Worm (Caenorhabditis elegans) whole organism, L2 larva: ENCODE data around the gene Y51H7C.9.

Experiments used
- C34F6.9 ChIP-seq: fragments of 150-350 bp; optimal IDR thresholded peaks from 2 replicates; lab custom pipeline; 2014; ENCODE audit warnings: missing biosample characterization, missing genetic modification characterization
- Y55F3AM.14 ChIP-seq: fragments of 200-800 bp; sonication (Bioruptor generic); optimal IDR thresholded peaks from 2 replicates; lab custom pipeline; 2018; ENCODE audit warnings: mild to moderate bottlenecking, missing genetic modification characterization, missing compliant biosample characterization
- ZK546.5 ChIP-seq: sonication (generic microtip); optimal IDR thresholded peaks from 2 replicates; lab custom pipeline; 2017; ENCODE audit warnings: missing biosample characterization, missing genetic modification characterization
- aly-2 ChIP-seq: fragments of 150-350 bp; optimal IDR thresholded peaks from 2 replicates; lab custom pipeline; 2014; ENCODE audit warnings: missing biosample characterization, missing genetic modification characterization
- blmp-1 ChIP-seq: sonication (generic microtip); optimal IDR thresholded peaks from 2 replicates; lab custom pipeline; 2017; ENCODE audit warnings: missing genetic modification characterization, mild to moderate bottlenecking, missing compliant biosample characterization, antibody characterized with exemption, moderate library complexity; ENCODE audit not compliant: insufficient read depth
- ceh-16 ChIP-seq: fragments of 150-350 bp; optimal IDR thresholded peaks from 2 replicates; lab custom pipeline; 2014; ENCODE audit warnings: missing biosample characterization, missing genetic modification characterization
- ceh-82 ChIP-seq: fragments of 150-350 bp; optimal IDR thresholded peaks from 2 replicates; lab custom pipeline; 2014; ENCODE audit warnings: missing biosample characterization, missing genetic modification characterization
- crh-2 ChIP-seq: sonication (generic microtip); optimal IDR thresholded peaks from 2 replicates; lab custom pipeline; 2017; ENCODE audit warnings: missing biosample characterization, missing genetic modification characterization
- dmd-4 ChIP-seq: sonication (generic microtip); optimal IDR thresholded peaks from 2 replicates; lab custom pipeline; 2017; ENCODE audit warnings: missing biosample characterization, missing genetic modification characterization
- elt-1 ChIP-seq: fragments of 150-350 bp; optimal IDR thresholded peaks from 2 replicates; lab custom pipeline; 2014; ENCODE audit warnings: missing biosample characterization, missing genetic modification characterization
- elt-3 ChIP-seq: sonication (generic microtip); optimal IDR thresholded peaks from 2 replicates; lab custom pipeline; 2017; ENCODE audit warnings: missing biosample characterization, missing genetic modification characterization
- fos-1 ChIP-seq: fragments of 150-350 bp; optimal IDR thresholded peaks from 2 replicates; lab custom pipeline; 2014; ENCODE audit warnings: missing biosample characterization, missing genetic modification characterization
- gmeb-1 ChIP-seq: fragments of 150-350 bp; optimal IDR thresholded peaks from 2 replicates; lab custom pipeline; 2014; ENCODE audit warnings: missing biosample characterization, missing genetic modification characterization
- lin-39 ChIP-seq: fragments of 150-350 bp; optimal IDR thresholded peaks from 2 replicates; lab custom pipeline; 2014; ENCODE audit warnings: missing biosample characterization, missing genetic modification reagents, missing genetic modification characterization
- mab-5 ChIP-seq: fragments of 150-350 bp; optimal IDR thresholded peaks from 2 replicates; lab custom pipeline; 2014; ENCODE audit warnings: missing biosample characterization, missing genetic modification characterization
- mbf-1 ChIP-seq: sonication (generic microtip); optimal IDR thresholded peaks from 2 replicates; lab custom pipeline; 2017; ENCODE audit warnings: missing biosample characterization, missing genetic modification characterization
- mdl-1 ChIP-seq, 2 experiments: fragments of 150-350 bp in 1 of 2; sonication (generic microtip) in 1 of 2; optimal IDR thresholded peaks; 2 replicates each; lab custom pipeline; 2017; ENCODE audit warnings: missing biosample characterization in 2 of 2, missing genetic modification characterization in 2 of 2
- nhr-10 ChIP-seq: sonication (generic microtip); optimal IDR thresholded peaks from 2 replicates; lab custom pipeline; 2017; ENCODE audit warnings: missing biosample characterization, missing genetic modification characterization
- nhr-11 ChIP-seq: fragments of 150-350 bp; optimal IDR thresholded peaks from 2 replicates; lab custom pipeline; 2014; ENCODE audit warnings: missing biosample characterization, missing genetic modification characterization
- nhr-12 ChIP-seq: fragments of 150-350 bp; optimal IDR thresholded peaks from 2 replicates; lab custom pipeline; 2014; ENCODE audit warnings: missing biosample characterization, missing genetic modification characterization
- nhr-129 ChIP-seq: fragments of 150-350 bp; optimal IDR thresholded peaks from 2 replicates; lab custom pipeline; 2014; ENCODE audit warnings: missing biosample characterization, missing genetic modification characterization
- nhr-21 ChIP-seq: fragments of 150-350 bp; optimal IDR thresholded peaks from 2 replicates; lab custom pipeline; 2014; ENCODE audit warnings: missing biosample characterization, missing genetic modification characterization
- nhr-25 ChIP-seq: fragments of 150-350 bp; sonication (generic microtip); optimal IDR thresholded peaks from 3 replicates; lab custom pipeline; 2014; ENCODE audit warnings: missing biosample characterization, missing genetic modification characterization
- nhr-6 ChIP-seq: fragments of 150-350 bp; optimal IDR thresholded peaks from 2 replicates; lab custom pipeline; 2014; ENCODE audit warnings: missing biosample characterization, missing genetic modification characterization
- nhr-77 ChIP-seq: fragments of 150-350 bp; optimal IDR thresholded peaks from 2 replicates; lab custom pipeline; 2014; ENCODE audit warnings: missing biosample characterization, missing genetic modification characterization
- peb-1 ChIP-seq: fragments of 150-350 bp; optimal IDR thresholded peaks from 2 replicates; lab custom pipeline; 2014; ENCODE audit warnings: missing biosample characterization, missing genetic modification characterization
- sem-4 ChIP-seq: fragments of 150-350 bp; optimal IDR thresholded peaks from 2 replicates; lab custom pipeline; 2014; ENCODE audit warnings: missing biosample characterization, missing genetic modification reagents, missing genetic modification characterization
- skn-1 ChIP-seq: sonication (generic microtip); optimal IDR thresholded peaks from 2 replicates; lab custom pipeline; 2017; ENCODE audit warnings: missing biosample characterization, missing genetic modification characterization
- sma-3 ChIP-seq: sonication (generic microtip); optimal IDR thresholded peaks from 2 replicates; lab custom pipeline; 2016; ENCODE audit warnings: missing genetic modification reagents, missing genetic modification characterization, missing compliant biosample characterization
- sma-9 ChIP-seq, 2 experiments: fragments of 150-350 bp in 1 of 2; sonication (generic microtip) in 1 of 2; optimal IDR thresholded peaks; 2 replicates each; lab custom pipeline; 2014 to 2016; ENCODE audit warnings: missing genetic modification characterization in 2 of 2, mild to moderate bottlenecking in 1 of 2, missing biosample characterization in 1 of 2, missing compliant biosample characterization in 1 of 2, missing genetic modification reagents in 1 of 2, moderate library complexity in 1 of 2
- unc-39 ChIP-seq: fragments of 150-350 bp; optimal IDR thresholded peaks from 2 replicates; lab custom pipeline; 2014; ENCODE audit warnings: missing biosample characterization, missing genetic modification characterization
- unc-55 ChIP-seq: fragments of 150-350 bp; sonication (generic microtip); optimal IDR thresholded peaks from 3 replicates; lab custom pipeline; 2014; ENCODE audit warnings: missing biosample characterization, missing genetic modification reagents, missing genetic modification characterization
- unc-62 ChIP-seq: fragments of 150-350 bp; optimal IDR thresholded peaks from 2 replicates; lab custom pipeline; 2014; ENCODE audit warnings: missing biosample characterization, missing genetic modification reagents, missing genetic modification characterization
- zag-1 ChIP-seq: fragments of 150-350 bp; optimal IDR thresholded peaks from 2 replicates; lab custom pipeline; 2014; ENCODE audit warnings: missing biosample characterization, missing genetic modification characterization
- ztf-11 ChIP-seq: sonication (generic microtip); optimal IDR thresholded peaks from 2 replicates; lab custom pipeline; 2017; ENCODE audit warnings: missing biosample characterization, missing genetic modification characterization
- ztf-4 ChIP-seq: fragments of 150-350 bp; optimal IDR thresholded peaks from 2 replicates; lab custom pipeline; 2014; ENCODE audit warnings: missing biosample characterization, missing genetic modification characterization

Gene Y51H7C.9

DNA sequence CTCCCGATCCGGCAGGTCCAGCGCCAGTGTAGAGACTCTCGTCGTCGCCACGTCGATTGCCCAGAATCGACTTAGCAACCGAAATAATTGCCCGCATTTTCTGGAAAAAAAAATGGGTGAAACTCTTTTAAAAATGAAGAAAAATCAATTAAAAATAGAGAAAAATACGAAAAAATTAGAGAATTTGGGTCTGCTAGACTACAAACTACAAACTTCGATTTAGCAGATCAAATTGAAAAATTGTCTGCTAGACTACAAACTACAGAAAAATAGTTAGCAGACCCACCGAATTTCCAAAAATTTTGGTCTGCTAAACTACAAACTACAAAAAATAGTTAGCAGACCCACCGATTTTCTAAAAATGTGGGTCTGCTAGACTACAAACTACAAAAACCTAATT is 36.4 kb downstream of the Y51H7C.9 start, which contains the start of gene rog-1:
rog-1 (minus strand) TSS at position 101 of the 400 bp plus-strand sequence.
- TF ChIP-seq sma-3 (GFP tag; lab: Kevin White, UChicago) (no peak), fos-1 (no peak)

DNA sequence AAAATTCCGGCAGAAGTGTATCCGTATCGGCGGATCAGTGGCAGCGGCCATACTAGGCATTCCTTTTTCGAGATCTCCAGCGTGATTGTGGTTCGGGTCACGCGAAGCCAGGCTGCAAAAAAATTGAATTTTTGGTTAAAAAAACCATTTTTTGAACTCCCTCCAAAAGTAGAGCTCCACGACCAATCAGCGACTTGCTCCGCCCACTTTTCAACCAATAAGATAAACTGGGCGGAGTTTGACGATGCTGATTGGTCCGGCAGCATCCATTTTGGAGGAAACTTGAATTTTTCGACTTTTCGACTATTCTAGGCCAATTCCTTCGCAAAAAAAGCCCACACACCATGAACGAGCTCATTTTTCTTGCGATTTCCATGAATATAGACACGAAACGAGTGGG is 36.8 kb downstream of the Y51H7C.9 start:
- TF ChIP-seq nhr-12 (tag; lab: Kevin White, UChicago), result no peak
- no peak for TF ChIP-seq ceh-16
- no peak for TF ChIP-seq Y55F3AM.14
- TF ChIP-seq lin-39 (tag; lab: Kevin White, UChicago), result no peak
- TF ChIP-seq gmeb-1, result no peak
- TF ChIP-seq nhr-77 (tag; lab: Kevin White, UChicago), result no peak
- TF ChIP-seq nhr-21, result no peak
- no peak for TF ChIP-seq nhr-11 (tag; lab: Kevin White, UChicago)
- TF ChIP-seq elt-3 (tag; lab: Kevin White, UChicago), result no peak
- TF ChIP-seq sma-9 (GFP tag; optimal IDR thresholded peaks at IDR 0.05; lab: Kevin White, UChicago), result no peak
- TF ChIP-seq sma-9 (tag; optimal IDR thresholded peaks at IDR 0.05; lab: Kevin White, UChicago), result no peak
- TF ChIP-seq dmd-4 (tag; lab: Kevin White, UChicago), result no peak
- TF ChIP-seq unc-55 (GFP tag; lab: Kevin White, UChicago), result no peak
- TF ChIP-seq ztf-4, result no peak
- TF ChIP-seq mbf-1 (tag; lab: Kevin White, UChicago), result no peak
- TF ChIP-seq C34F6.9 (tag; lab: Kevin White, UChicago), result no peak
- no peak for TF ChIP-seq ztf-11 (tag; lab: Kevin White, UChicago)
- TF ChIP-seq elt-1, result no peak
- TF ChIP-seq sem-4, result no peak
- no peak for TF ChIP-seq ZK546.5 (tag; lab: Kevin White, UChicago)

DNA sequence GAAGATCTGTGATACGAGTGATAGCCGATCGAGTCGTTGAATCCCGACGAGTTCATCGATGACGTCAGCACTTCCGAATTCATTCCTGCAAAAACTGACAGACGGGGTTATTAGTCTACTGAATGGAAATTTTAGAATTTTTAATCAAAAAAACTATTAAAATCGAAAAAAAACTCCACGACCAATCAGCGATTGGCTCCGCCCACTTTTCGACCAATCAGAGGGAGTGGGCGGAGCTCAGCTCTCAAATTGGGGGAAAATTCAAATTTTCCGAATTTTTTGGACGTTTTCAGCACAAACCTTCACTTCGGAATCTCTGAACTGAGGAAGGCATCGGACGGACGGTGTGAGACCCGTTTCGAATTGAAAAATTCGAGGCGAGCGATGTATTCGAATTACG is 38.3 kb downstream of the Y51H7C.9 start:
- TF ChIP-seq nhr-25 (tag; lab: Kevin White, UChicago) (no peak), ztf-11 (tag; lab: Kevin White, UChicago) (no peak), mab-5 (tag; lab: Kevin White, UChicago) (no peak), nhr-77 (tag; lab: Kevin White, UChicago) (no peak), nhr-129 (tag; lab: Kevin White, UChicago) (no peak)

DNA sequence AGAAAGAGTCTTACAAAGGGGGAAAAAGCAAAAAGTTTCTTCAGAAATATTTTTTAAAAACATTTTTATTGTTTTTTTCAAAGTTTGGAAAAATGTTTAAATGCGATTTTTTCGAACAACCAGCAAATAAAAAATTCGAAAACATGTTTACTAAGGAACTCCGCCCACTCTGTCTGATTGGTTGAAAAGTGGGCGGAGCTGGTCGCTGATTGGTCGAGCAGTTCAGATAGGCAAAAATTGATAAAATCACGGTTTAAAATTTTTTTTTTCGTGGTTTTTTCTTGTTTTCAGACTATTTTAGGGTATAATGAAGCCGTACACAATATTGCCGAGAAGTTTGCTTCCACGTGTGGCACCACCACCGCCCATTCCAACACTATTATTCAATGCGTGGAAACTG is 39.1 kb downstream of the Y51H7C.9 start:
- TF ChIP-seq crh-2, result no peak
- no peak for TF ChIP-seq ZK546.5 (tag; lab: Kevin White, UChicago)
- no peak for TF ChIP-seq unc-55 (GFP tag; lab: Kevin White, UChicago)
- no peak for TF ChIP-seq nhr-10 (tag; lab: Kevin White, UChicago)
- no peak for TF ChIP-seq nhr-129 (tag; lab: Kevin White, UChicago)
- no peak for TF ChIP-seq nhr-11 (tag; lab: Kevin White, UChicago)
- TF ChIP-seq nhr-6 (tag; lab: Kevin White, UChicago), result no peak
- TF ChIP-seq zag-1 (tag; lab: Kevin White, UChicago), result no peak
- no peak for TF ChIP-seq sma-3 (GFP tag; lab: Kevin White, UChicago)
- TF ChIP-seq ztf-11 (tag; lab: Kevin White, UChicago), result no peak
- TF ChIP-seq mab-5 (tag; lab: Kevin White, UChicago), result no peak
- TF ChIP-seq Y55F3AM.14, result no peak
- no peak for TF ChIP-seq skn-1
- no peak for TF ChIP-seq unc-39

DNA sequence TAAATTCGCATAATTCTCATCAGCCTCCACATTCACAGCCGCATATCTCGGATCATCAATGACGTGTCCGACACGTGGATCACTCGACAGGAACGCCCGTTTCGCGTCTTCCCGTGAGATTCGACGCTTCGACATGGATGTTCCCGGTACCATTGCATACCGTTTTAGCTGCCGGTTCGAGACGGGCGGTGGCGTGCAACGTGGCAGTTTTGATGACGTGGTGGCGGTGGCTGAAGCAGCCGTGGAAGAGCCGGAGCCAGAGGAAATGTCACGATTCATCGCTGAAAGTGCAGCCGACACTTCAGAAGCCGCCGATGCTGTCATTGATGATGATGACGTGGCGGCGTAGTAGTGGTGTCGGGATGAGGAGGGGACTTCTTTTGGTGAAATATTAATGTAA is 39.7 kb downstream of the Y51H7C.9 start:
- TF ChIP-seq aly-2 (no peak), nhr-12 (tag; lab: Kevin White, UChicago) (no peak), nhr-21 (no peak), ceh-82 (no peak), blmp-1 (tag; lab: Kevin White, UChicago) (no peak), fos-1 (no peak), lin-39 (tag; lab: Kevin White, UChicago) (no peak), nhr-77 (tag; lab: Kevin White, UChicago) (no peak), unc-62 (no peak), sem-4 (no peak), ZK546.5 (tag; lab: Kevin White, UChicago) (no peak), ztf-11 (tag; lab: Kevin White, UChicago) (no peak), mdl-1 (tag; optimal IDR thresholded peaks at IDR 0.05; lab: Kevin White, UChicago) (no peak), gmeb-1 (no peak), nhr-25 (tag; lab: Kevin White, UChicago) (no peak), peb-1 (tag; lab: Kevin White, UChicago) (no peak)
